Worm (Caenorhabditis elegans): ENCODE results near the gene srbc-20.

The srbc-20 gene

DNA sequence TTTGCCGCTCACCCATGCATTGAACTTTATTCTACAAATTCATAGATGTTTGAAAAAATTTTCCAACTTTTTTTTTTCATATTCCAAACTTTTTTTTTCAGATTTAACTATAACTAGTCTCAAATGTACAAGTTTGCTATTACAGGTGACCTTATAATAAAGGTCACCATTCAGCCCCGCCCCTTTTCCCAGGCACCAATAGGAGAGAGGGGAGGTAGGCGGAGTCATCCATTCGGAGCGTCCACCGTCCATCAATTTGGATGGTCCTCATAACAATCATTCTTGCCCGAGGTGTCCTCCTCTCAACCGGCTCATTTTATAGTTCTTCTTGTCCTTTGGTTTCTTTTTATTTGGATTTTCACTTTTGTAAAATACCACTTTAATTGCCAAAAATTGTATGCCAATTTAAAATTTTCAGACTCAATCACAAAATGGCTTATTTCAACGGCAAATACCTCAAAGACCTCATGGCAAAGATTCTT, 41.0 kb downstream of the srbc-20 start, which contains the start of gene Y5H2B.3:
TSS of gene Y5H2B.3 (plus strand) at position 432 of the 482 bp plus-strand sequence.
- TF ChIP-seq cog-1 (tag; optimal IDR thresholded peaks at IDR 0.05): no peak

DNA sequence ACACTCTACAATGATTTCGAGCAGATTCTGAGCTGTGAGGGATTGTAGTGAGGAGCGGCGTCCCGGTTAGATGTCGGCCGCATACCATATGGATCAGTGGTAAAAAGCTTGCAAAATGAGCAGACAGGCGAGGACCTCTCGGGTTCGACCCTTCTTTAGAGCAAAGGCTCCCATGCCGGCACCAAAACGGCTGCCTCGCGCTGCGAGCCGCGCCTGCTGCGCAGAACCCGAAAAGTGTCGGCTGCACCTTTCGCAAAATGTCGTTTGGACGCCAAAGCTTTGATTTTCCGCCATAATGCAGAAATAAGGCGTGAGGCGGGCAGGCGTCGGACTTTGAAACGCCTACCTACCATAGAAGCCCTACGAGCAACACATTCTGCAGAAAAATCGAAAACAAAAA, 43.5 kb downstream of the srbc-20 start:
- TF ChIP-seq flt-1 (GFP tag; IDR thresholded peaks at IDR 0.05) (no peak), ztf-23 (GFP tag; IDR thresholded peaks at IDR 0.05) (no peak), ztf-29 (GFP tag; IDR thresholded peaks at IDR 0.05) (no peak), T22C8.4 (GFP tag; IDR thresholded peaks at IDR 0.05) (no peak), ref-1 (GFP tag; conservative IDR thresholded peaks at IDR 0.05) (no peak), tab-1 (GFP tag; IDR thresholded peaks at IDR 0.05) (no peak), cog-1 (tag; optimal IDR thresholded peaks at IDR 0.05) (no peak), klf-2 (GFP tag; conservative IDR thresholded peaks at IDR 0.05) (no peak), med-1 (GFP tag; optimal IDR thresholded peaks at IDR 0.05; ENCODE audit: insufficient read depth) (no peak)

ce11 chrV:2191122-2191521, 44.2 kb downstream of the srbc-20 start, which contains the start of gene srbc-42:
Gene srbc-42 (minus strand): TSS chrV:2191222.
- TF ChIP-seq ztf-23 (GFP tag; IDR thresholded peaks at IDR 0.05) (no peak), T22C8.4 (GFP tag; IDR thresholded peaks at IDR 0.05) (no peak), ref-1 (GFP tag; conservative IDR thresholded peaks at IDR 0.05) (no peak), klf-2 (GFP tag; conservative IDR thresholded peaks at IDR 0.05) (no peak), med-1 (GFP tag; optimal IDR thresholded peaks at IDR 0.05; ENCODE audit: insufficient read depth) (no peak), ztf-29 (GFP tag; IDR thresholded peaks at IDR 0.05) (no peak), cog-1 (tag; optimal IDR thresholded peaks at IDR 0.05) (no peak), flt-1 (GFP tag; IDR thresholded peaks at IDR 0.05) (no peak), tab-1 (GFP tag; IDR thresholded peaks at IDR 0.05) (no peak)

DNA sequence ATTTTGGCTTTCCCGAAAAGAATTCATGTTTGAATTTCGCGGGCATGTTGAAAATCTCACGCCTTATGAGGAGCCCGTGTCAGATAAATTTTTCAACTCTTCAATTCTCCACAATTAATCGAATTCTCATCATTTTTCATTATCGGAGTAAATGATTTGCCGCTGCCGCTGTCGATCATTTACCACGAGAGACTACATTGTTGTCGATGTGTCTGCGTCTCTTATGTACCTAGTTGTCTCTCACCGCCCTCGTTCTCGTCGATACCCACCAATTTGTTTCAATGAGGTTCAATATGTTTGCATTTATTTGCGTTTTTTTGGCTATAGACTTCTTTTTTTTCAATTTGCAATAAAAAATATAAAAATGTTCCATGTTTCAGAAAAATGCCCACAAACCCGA, 45.2 kb downstream of the srbc-20 start, which contains the start of gene nhr-13:
TSS of gene nhr-13 (plus strand) at position 369 of the 400 bp plus-strand sequence.
- TF ChIP-seq T22C8.4 (GFP tag; IDR thresholded peaks at IDR 0.05) (no peak), tab-1 (GFP tag; IDR thresholded peaks at IDR 0.05) (no peak), ztf-29 (GFP tag; IDR thresholded peaks at IDR 0.05) (no peak), ref-1 (GFP tag; conservative IDR thresholded peaks at IDR 0.05) (no peak), ztf-23 (GFP tag; IDR thresholded peaks at IDR 0.05) (no peak), med-1 (GFP tag; optimal IDR thresholded peaks at IDR 0.05; ENCODE audit: insufficient read depth) (no peak), klf-2 (GFP tag; conservative IDR thresholded peaks at IDR 0.05) (no peak), flt-1 (GFP tag; IDR thresholded peaks at IDR 0.05) (no peak), cog-1 (tag; optimal IDR thresholded peaks at IDR 0.05) (no peak)

All from whole organism, midembryonic.